Worm (Caenorhabditis elegans) whole organism, L4 larva: ENCODE measurements around the gene ins-17.

ENCODE experiments used
- D1046.2 ChIP-seq: fragments of 200-800 bp; sonication (Bioruptor generic); IDR thresholded peaks from 2 replicates; pipeline ENCODE4 v1.3.6; 2022; ENCODE audit warnings: missing genetic modification characterization, missing compliant biosample characterization
- F10B5.3 ChIP-seq: sonication (generic microtip); optimal IDR thresholded peaks from 2 replicates; lab custom pipeline; 2016; ENCODE audit warnings: mild to moderate bottlenecking, missing genetic modification characterization, missing compliant biosample characterization
- F44E2.7 ChIP-seq: fragments of 200-800 bp; sonication (Bioruptor generic); IDR thresholded peaks from 2 replicates; pipeline ENCODE4 v2.1.2; 2022; ENCODE audit warnings: missing genetic modification characterization, missing compliant biosample characterization
- F49E8.2 ChIP-seq: sonication (generic microtip); optimal IDR thresholded peaks from 2 replicates; lab custom pipeline; 2016; ENCODE audit warnings: missing compliant biosample characterization, mild to moderate bottlenecking, missing genetic modification characterization, borderline replicate concordance
- T26A8.4 ChIP-seq: fragments of 200-800 bp; sonication (Bioruptor generic); IDR thresholded peaks from 2 replicates; pipeline ENCODE4 v1.3.6; 2022; ENCODE audit warnings: missing genetic modification characterization, missing compliant biosample characterization
- Y105C5A.15 ChIP-seq: fragments of 200-800 bp; sonication (Bioruptor generic); IDR thresholded peaks from 2 replicates; pipeline ENCODE4 v1.3.6; 2022; ENCODE audit warnings: missing genetic modification characterization, missing compliant biosample characterization
- Y48G9A.11 ChIP-seq: fragments of 200-800 bp; sonication (Bioruptor generic); IDR thresholded peaks from 2 replicates; pipeline ENCODE4 v1.3.6; 2022; ENCODE audit warnings: missing genetic modification reagents, missing genetic modification characterization, missing compliant biosample characterization
- Y5F2A.4 ChIP-seq: fragments of 200-800 bp; sonication (Bioruptor generic); optimal IDR thresholded peaks from 2 replicates; lab custom pipeline; 2018; ENCODE audit warnings: mild to moderate bottlenecking, missing genetic modification characterization, missing compliant biosample characterization
- aha-1 ChIP-seq: fragments of 150-350 bp; peaks from one replicate; lab custom pipeline; 2014; ENCODE audit warnings: missing biosample characterization, missing genetic modification characterization
- aly-2 ChIP-seq: sonication (generic microtip); optimal IDR thresholded peaks from 2 replicates; lab custom pipeline; 2018; ENCODE audit warnings: missing biosample characterization, missing genetic modification characterization
- ceh-20 ChIP-seq: fragments of 200-800 bp; sonication (Bioruptor generic); IDR thresholded peaks from 2 replicates; pipeline ENCODE4 v1.3.6; 2022; ENCODE audit warnings: missing genetic modification reagents, missing genetic modification characterization, missing compliant biosample characterization
- daf-16 ChIP-seq, 3 experiments: sonication (generic microtip); optimal IDR thresholded peaks; 2 replicates each; lab custom pipeline; 2016 to 2017; ENCODE audit warnings: missing genetic modification characterization in 3 of 3, missing genetic modification reagents in 3 of 3, mild to moderate bottlenecking in 2 of 3, missing compliant biosample characterization in 2 of 3, missing biosample characterization in 1 of 3, moderate library complexity in 1 of 3
- daf-19 ChIP-seq: fragments of 200-800 bp; sonication (Bioruptor generic); conservative IDR thresholded peaks from 2 replicates; pipeline ENCODE4 v1.3.6; 2022; ENCODE audit warnings: missing genetic modification characterization, missing compliant biosample characterization
- daf-8 ChIP-seq: fragments of 200-800 bp; sonication (Bioruptor generic); IDR thresholded peaks from 2 replicates; pipeline ENCODE4 v1.3.6; 2022; ENCODE audit warnings: missing genetic modification characterization, missing compliant biosample characterization
- dmd-8 ChIP-seq: fragments of 200-800 bp; sonication (Bioruptor generic); IDR thresholded peaks from 2 replicates; pipeline ENCODE4 v1.3.6; 2022; ENCODE audit warnings: missing genetic modification characterization, missing compliant biosample characterization
- dmd-9 ChIP-seq: fragments of 200-800 bp; sonication (Bioruptor generic); IDR thresholded peaks from 2 replicates; pipeline ENCODE4 v1.3.6; 2022; ENCODE audit warnings: missing genetic modification reagents, missing genetic modification characterization, missing compliant biosample characterization
- dpl-1 ChIP-seq: fragments of 150-350 bp; optimal IDR thresholded peaks from 2 replicates; lab custom pipeline; 2014; ENCODE audit warnings: missing biosample characterization, missing genetic modification reagents, missing genetic modification characterization
- duxl-1 ChIP-seq: sonication (generic microtip); optimal IDR thresholded peaks from 2 replicates; lab custom pipeline; 2016; ENCODE audit warnings: mild to moderate bottlenecking, missing genetic modification characterization, moderate library complexity, missing compliant biosample characterization; ENCODE audit not compliant: poor library complexity
- egl-27 ChIP-seq: sonication (generic microtip); optimal IDR thresholded peaks from 3 replicates; lab custom pipeline; 2017; ENCODE audit warnings: missing biosample characterization, missing genetic modification reagents, missing genetic modification characterization
- hif-1 ChIP-seq, 2 experiments: sonication (generic microtip); optimal IDR thresholded peaks; 2 replicates each; lab custom pipeline; 2016 to 2017; ENCODE audit warnings: missing compliant biosample characterization in 2 of 2, missing genetic modification characterization in 2 of 2, missing genetic modification reagents in 2 of 2, missing genotype in 2 of 2, mild to moderate bottlenecking in 1 of 2
- hmg-1.1 ChIP-seq: fragments of 200-800 bp; sonication (Bioruptor generic); IDR thresholded peaks from 2 replicates; pipeline ENCODE4 v1.3.6; 2022; ENCODE audit warnings: missing genetic modification reagents, missing genetic modification characterization, missing compliant biosample characterization
- lim-7 ChIP-seq: fragments of 200-800 bp; sonication (Bioruptor generic); IDR thresholded peaks from 2 replicates; pipeline ENCODE4 v1.3.6; 2022; ENCODE audit warnings: missing genetic modification characterization, missing compliant biosample characterization
- lin-15B ChIP-seq: fragments of 150-350 bp; sonication (generic microtip); optimal IDR thresholded peaks from 3 replicates; lab custom pipeline; 2014; ENCODE audit warnings: missing biosample characterization, missing genetic modification characterization
- lin-29 ChIP-seq: fragments of 200-800 bp; sonication (Bioruptor generic); IDR thresholded peaks from 2 replicates; pipeline ENCODE4 v1.3.6; 2022; ENCODE audit warnings: missing genetic modification reagents, missing genetic modification characterization, missing compliant biosample characterization
- lin-39 ChIP-seq: fragments of 150-350 bp; optimal IDR thresholded peaks from 2 replicates; lab custom pipeline; 2014; ENCODE audit warnings: missing biosample characterization, missing genetic modification reagents, missing genetic modification characterization
- madf-5 ChIP-seq, 2 experiments: fragments of 200-800 bp; sonication (Bioruptor generic); IDR thresholded peaks; 2 replicates each; pipeline ENCODE4 v1.3.6; 2022; ENCODE audit warnings: missing compliant biosample characterization in 2 of 2, missing genetic modification characterization in 2 of 2
- mes-2 ChIP-seq: sonication (generic microtip); optimal IDR thresholded peaks from 2 replicates; lab custom pipeline; 2016; ENCODE audit warnings: missing genotype, mild to moderate bottlenecking, missing genetic modification characterization, missing compliant biosample characterization; ENCODE audit not compliant: poor library complexity, severe bottlenecking
- mxl-2 ChIP-seq: fragments of 200-800 bp; sonication (Bioruptor generic); conservative IDR thresholded peaks from 2 replicates; pipeline ENCODE4 v1.3.6; 2022; ENCODE audit warnings: missing genetic modification reagents, missing genetic modification characterization, missing compliant biosample characterization
- mxl-3 ChIP-seq: fragments of 200-800 bp; sonication (Bioruptor generic); optimal IDR thresholded peaks from 2 replicates; lab custom pipeline; 2018; ENCODE audit warnings: mild to moderate bottlenecking, missing genetic modification characterization, missing compliant biosample characterization
- nhr-10 ChIP-seq: fragments of 150-350 bp; optimal IDR thresholded peaks from 2 replicates; lab custom pipeline; 2014; ENCODE audit warnings: missing biosample characterization, missing genetic modification characterization
- nhr-102 ChIP-seq: sonication (generic microtip); optimal IDR thresholded peaks from 2 replicates; lab custom pipeline; 2016; ENCODE audit warnings: mild to moderate bottlenecking, missing genetic modification characterization, moderate library complexity, missing compliant biosample characterization
- nhr-11 ChIP-seq: fragments of 150-350 bp; optimal IDR thresholded peaks from 2 replicates; lab custom pipeline; 2014; ENCODE audit warnings: missing biosample characterization, missing genetic modification characterization
- nhr-25 ChIP-seq: sonication (generic microtip); optimal IDR thresholded peaks from 2 replicates; lab custom pipeline; 2017; ENCODE audit warnings: missing genetic modification characterization, mild to moderate bottlenecking, missing compliant biosample characterization, antibody characterized with exemption, moderate library complexity, borderline replicate concordance; ENCODE audit not compliant: insufficient read depth
- nhr-42 ChIP-seq: fragments of 200-800 bp; sonication (Bioruptor generic); IDR thresholded peaks from 2 replicates; pipeline ENCODE4 v1.3.6; 2022; ENCODE audit warnings: missing genetic modification characterization, missing compliant biosample characterization
- nhr-6 ChIP-seq: fragments of 150-350 bp; optimal IDR thresholded peaks from 2 replicates; lab custom pipeline; 2014; ENCODE audit warnings: missing biosample characterization, missing genetic modification characterization
- nhr-76 ChIP-seq: fragments of 150-350 bp; optimal IDR thresholded peaks from 2 replicates; lab custom pipeline; 2014; ENCODE audit warnings: missing biosample characterization, missing genetic modification characterization
- pha-4 ChIP-seq, 2 experiments: fragments of 150-350 bp in 1 of 2; fragments of 200-800 bp in 1 of 2; sonication (Bioruptor generic) in 1 of 2; IDR thresholded peaks in 1 of 2; optimal IDR thresholded peaks in 1 of 2; 2 replicates each; pipeline versions ENCODE4 v1.3.6 to Lab custom; 2014 to 2022; ENCODE audit warnings: missing genetic modification characterization in 2 of 2, missing genetic modification reagents in 2 of 2, missing biosample characterization in 1 of 2, missing compliant biosample characterization in 1 of 2
- php-3 ChIP-seq: fragments of 200-800 bp; sonication (Bioruptor generic); IDR thresholded peaks from 2 replicates; pipeline ENCODE4 v1.3.6; 2022; ENCODE audit warnings: missing genetic modification reagents, missing genetic modification characterization, missing compliant biosample characterization
- saeg-2 ChIP-seq: fragments of 200-800 bp; sonication (Bioruptor generic); IDR thresholded peaks from 2 replicates; pipeline ENCODE4 v1.3.6; 2022; ENCODE audit warnings: missing genetic modification reagents, missing genetic modification characterization, missing compliant biosample characterization
- sdz-12 ChIP-seq: fragments of 200-800 bp; sonication (Bioruptor generic); optimal IDR thresholded peaks from 2 replicates; lab custom pipeline; 2018; ENCODE audit warnings: mild to moderate bottlenecking, missing genetic modification characterization, missing compliant biosample characterization
- snpc-4 ChIP-seq: fragments of 150-350 bp; optimal IDR thresholded peaks from 2 replicates; lab custom pipeline; 2014; ENCODE audit warnings: missing biosample characterization, missing genetic modification characterization
- unc-130 ChIP-seq: sonication (generic microtip); optimal IDR thresholded peaks from 2 replicates; lab custom pipeline; 2016; ENCODE audit warnings: missing genetic modification reagents, missing genetic modification characterization, missing compliant biosample characterization
- unc-39 ChIP-seq: sonication (generic microtip); optimal IDR thresholded peaks from 2 replicates; lab custom pipeline; 2017; ENCODE audit warnings: missing biosample characterization, missing genetic modification characterization
- zfp-2 ChIP-seq: sonication (generic microtip); optimal IDR thresholded peaks from 2 replicates; lab custom pipeline; 2016; ENCODE audit warnings: mild to moderate bottlenecking, missing genetic modification characterization, missing compliant biosample characterization
- zip-11 ChIP-seq: fragments of 200-800 bp; sonication (Bioruptor generic); IDR thresholded peaks from 2 replicates; pipeline ENCODE4 v1.3.6; 2022; ENCODE audit warnings: missing genetic modification characterization, missing compliant biosample characterization

Gene ins-17

DNA sequence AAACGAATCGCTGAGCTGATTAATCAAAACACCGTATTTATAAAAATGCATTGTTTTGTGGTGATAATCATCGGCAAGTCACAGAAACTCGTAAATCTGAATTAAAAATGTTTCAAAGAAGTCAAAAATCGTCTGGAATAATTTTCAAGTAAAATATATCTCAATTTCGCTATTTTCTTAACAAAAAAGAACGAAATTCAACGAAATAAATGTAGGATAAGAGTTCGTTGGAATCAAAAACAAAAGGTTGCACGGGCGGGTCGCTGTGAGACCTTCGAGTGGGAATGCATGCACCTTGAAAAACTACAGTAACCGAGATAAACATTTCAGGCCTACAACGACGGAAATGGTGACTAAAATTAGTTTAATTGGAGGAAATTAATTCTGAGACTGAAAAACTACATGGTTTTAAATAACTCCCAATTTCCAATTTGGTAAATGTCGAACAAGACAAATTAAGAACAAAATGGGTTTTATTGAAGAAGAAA lies 43.0 kb downstream of the ins-17 start, which contains the start of gene C28A5.1:
Gene C28A5.1 (minus strand): TSS at position 51 of the 488 bp plus-strand sequence.
- peak; percentile 46; the same call in 1 of the 2 replicates for TF ChIP-seq Y48G9A.11 (GFP tag; lab: Robert Waterston, UW)
- peak; percentile 70 for TF ChIP-seq aha-1 (tag; lab: Kevin White, UChicago)
- 0 out of 2 replicates have a peak, but pooled peaks have one; percentile 10 for TF ChIP-seq daf-19 (GFP tag; lab: Robert Waterston, UW)
- no peak for TF ChIP-seq php-3
- TF ChIP-seq duxl-1 (tag; lab: Kevin White, UChicago), result no peak
- TF ChIP-seq dmd-9, result 0 out of 2 replicates have a peak, but pooled peaks have one; percentile 6
- TF ChIP-seq F49E8.2 (tag; lab: Kevin White, UChicago), result peak; percentile 30
- TF ChIP-seq mes-2 (tag; lab: Kevin White, UChicago), result peak; percentile 23
- peak; percentile 79 for TF ChIP-seq unc-130 (GFP tag; lab: Kevin White, UChicago)
- TF ChIP-seq hmg-1.1 (GFP tag; lab: Robert Waterston, UW), result no peak
- TF ChIP-seq nhr-25 (tag; lab: Kevin White, UChicago), result no peak
- no peak for TF ChIP-seq saeg-2
- no peak for TF ChIP-seq nhr-11 (tag; lab: Kevin White, UChicago)
- TF ChIP-seq Y105C5A.15 (GFP tag; lab: Robert Waterston, UW), result no peak
- no peak for TF ChIP-seq unc-39 (tag; lab: Kevin White, UChicago)
- TF ChIP-seq, all 104 proteins: peak for 7

- TF ChIP-seq zfp-2 (tag; lab: Kevin White, UChicago) (no peak), zip-11 (no peak), hif-1 (tag; optimal IDR thresholded peaks at IDR 0.05; lab: Kevin White, UChicago) (no peak), snpc-4 (tag; lab: Kevin White, UChicago) (no peak), F10B5.3 (tag; lab: Kevin White, UChicago) (no peak), unc-130 (GFP tag; lab: Kevin White, UChicago) (no peak), T26A8.4 (GFP tag; lab: Robert Waterston, UW) (no peak), pha-4 (GFP tag; IDR thresholded peaks at IDR 0.05; lab: Robert Waterston, UW) (no peak), pha-4 (tag; optimal IDR thresholded peaks at IDR 0.05; lab: Kevin White, UChicago) (no peak), lin-29 (GFP tag; lab: Robert Waterston, UW) (no peak), lin-39 (tag; lab: Kevin White, UChicago) (no peak), php-3 (no peak), mxl-3 (GFP tag; lab: Kevin White, UChicago) (no peak), daf-8 (GFP tag; lab: Robert Waterston, UW) (no peak), F44E2.7 (no peak)
Observed at ce11 chrIII:4429402-4429801, 48.0 kb downstream of the ins-17 start, which contains the start of gene C28A5.6. TSS of gene C28A5.6 (minus strand) at chrIII:4429502.

- no peak for TF ChIP-seq dpl-1 (GFP tag; lab: Kevin White, UChicago)
- no peak for TF ChIP-seq lin-39 (tag; lab: Kevin White, UChicago)
- TF ChIP-seq aly-2 (tag; lab: Kevin White, UChicago), result no peak
- no peak for TF ChIP-seq daf-8 (GFP tag; lab: Robert Waterston, UW)
- TF ChIP-seq nhr-6 (tag; lab: Kevin White, UChicago), result no peak
- TF ChIP-seq hmg-1.1 (GFP tag; lab: Robert Waterston, UW), result no peak; the same call in 1 of the 2 replicates
- no peak for TF ChIP-seq nhr-10
- TF ChIP-seq egl-27, result no peak
- no peak for TF ChIP-seq lin-15B
- peak; percentile 79 for TF ChIP-seq lim-7 (GFP tag; lab: Robert Waterston, UW)
- TF ChIP-seq ceh-20 (GFP tag; lab: Robert Waterston, UW), result no peak
- no peak for TF ChIP-seq Y5F2A.4 (GFP tag; lab: Kevin White, UChicago)
- no peak for TF ChIP-seq nhr-42 (GFP tag; lab: Robert Waterston, UW)
- no peak for TF ChIP-seq nhr-76
- no peak for TF ChIP-seq nhr-102 (tag; lab: Kevin White, UChicago)
- TF ChIP-seq duxl-1 (tag; lab: Kevin White, UChicago), result no peak
- no peak for TF ChIP-seq mxl-2 (GFP tag; lab: Robert Waterston, UW)
- TF ChIP-seq dmd-8 (GFP tag; lab: Robert Waterston, UW), result peak; percentile 74; the same call in 1 of the 2 replicates
- 0 out of 4 replicates have a peak, but pooled peaks of 1 of the 2 experiments have one; percentile 51 for TF ChIP-seq madf-5 (GFP tag; IDR thresholded peaks at IDR 0.05; lab: Robert Waterston, UW)
- 0 out of 2 replicates have a peak, but pooled peaks have one; percentile 58 for TF ChIP-seq D1046.2 (GFP tag; lab: Robert Waterston, UW)
- TF ChIP-seq daf-16 (GFP tag; optimal IDR thresholded peaks at IDR 0.05; lab: Kevin White, UChicago), result peak in 1 of 2 experiments; percentile 5
- peak; percentile 56 for TF ChIP-seq daf-16 (tag; optimal IDR thresholded peaks at IDR 0.05; lab: Kevin White, UChicago)
- peak; percentile 7 for TF ChIP-seq sdz-12
- no peak for TF ChIP-seq F49E8.2 (tag; lab: Kevin White, UChicago)
Observed at ce11 chrIII:4428797-4429196, 48.6 kb downstream of the ins-17 start.
